Fruit fly (Drosophila melanogaster) whole organism, embryonic: ENCODE measurements around the gene Cortactin.

Experiments used
- Antp ChIP-seq: fragments of 200-800 bp; sonication (Bioruptor generic); optimal IDR thresholded peaks from 3 replicates; lab custom pipeline; 2016; ENCODE audit warnings: missing biosample characterization, missing genetic modification characterization
- Blimp-1 ChIP-seq: fragments of 200-800 bp; sonication (Bioruptor generic); optimal IDR thresholded peaks from 3 replicates; lab custom pipeline; 2018; ENCODE audit warnings: missing biosample characterization, missing genetic modification characterization, mild to moderate bottlenecking, moderate library complexity, missing genetic modification reagents
- CG10979 ChIP-seq: fragments of 200-800 bp; sonication (Bioruptor generic); optimal IDR thresholded peaks from 2 replicates; lab custom pipeline; 2018; ENCODE audit warnings: missing biosample characterization, mild to moderate bottlenecking, missing genetic modification characterization, moderate library complexity
- CG11504 ChIP-seq: fragments of 200-800 bp; sonication (Bioruptor generic); optimal IDR thresholded peaks from 3 replicates; lab custom pipeline; 2019; ENCODE audit warnings: missing biosample characterization, mild to moderate bottlenecking, missing genetic modification characterization, moderate library complexity
- CG11723 ChIP-seq: fragments of 200-800 bp; sonication (Bioruptor generic); optimal IDR thresholded peaks from 2 replicates; lab custom pipeline; 2017; ENCODE audit warnings: missing biosample characterization, mild to moderate bottlenecking, missing genetic modification characterization
- CG13296 ChIP-seq: fragments of 200-800 bp; sonication (Bioruptor generic); optimal IDR thresholded peaks from 3 replicates; lab custom pipeline; 2018; ENCODE audit warnings: missing biosample characterization, mild to moderate bottlenecking, missing genetic modification characterization
- CG13624 ChIP-seq: fragments of 200-800 bp; sonication (Bioruptor generic); optimal IDR thresholded peaks from 2 replicates; lab custom pipeline; 2016; ENCODE audit warnings: missing biosample characterization, missing genetic modification characterization
- CG15073 ChIP-seq: fragments of 200-800 bp; sonication (Bioruptor generic); optimal IDR thresholded peaks from 2 replicates; lab custom pipeline; 2016; ENCODE audit warnings: missing biosample characterization, missing genetic modification characterization
- CG16815 ChIP-seq: fragments of 200-800 bp; sonication (Bioruptor generic); optimal IDR thresholded peaks from 3 replicates; lab custom pipeline; 2017; ENCODE audit warnings: missing biosample characterization, mild to moderate bottlenecking, missing genetic modification characterization
- CG2678 ChIP-seq: fragments of 200-800 bp; sonication (Bioruptor generic); optimal IDR thresholded peaks from 3 replicates; lab custom pipeline; 2019; ENCODE audit warnings: missing biosample characterization, mild to moderate bottlenecking, missing genetic modification characterization, moderate library complexity
- CG30403 ChIP-seq: fragments of 200-800 bp; sonication (Bioruptor generic); optimal IDR thresholded peaks from 3 replicates; lab custom pipeline; 2016; ENCODE audit warnings: missing biosample characterization, missing genetic modification characterization
- CG3163 ChIP-seq: fragments of 200-800 bp; sonication (Bioruptor generic); optimal IDR thresholded peaks from 3 replicates; lab custom pipeline; 2016; ENCODE audit warnings: missing biosample characterization, missing genetic modification characterization
- CG33213 ChIP-seq: fragments of 200-800 bp; sonication (Bioruptor generic); optimal IDR thresholded peaks from 3 replicates; lab custom pipeline; 2016; ENCODE audit warnings: missing biosample characterization, missing genetic modification characterization
- CG34422 ChIP-seq: fragments of 200-800 bp; sonication (Bioruptor generic); IDR thresholded peaks from 3 replicates; pipeline ENCODE4 v1.3.6; 2022; ENCODE audit warnings: missing biosample characterization, missing genetic modification characterization
- CG4282 ChIP-seq: fragments of 200-800 bp; sonication (Bioruptor generic); optimal IDR thresholded peaks from 2 replicates; lab custom pipeline; 2016; ENCODE audit warnings: missing biosample characterization, missing genetic modification characterization
- CG4424 ChIP-seq: fragments of 200-800 bp; sonication (Bioruptor generic); optimal IDR thresholded peaks from 3 replicates; lab custom pipeline; 2016; ENCODE audit warnings: missing biosample characterization, missing genetic modification characterization
- CG6791 ChIP-seq: fragments of 200-800 bp; sonication (Bioruptor generic); IDR thresholded peaks from 3 replicates; pipeline ENCODE4 v1.3.6; 2022; ENCODE audit warnings: missing biosample characterization, missing genetic modification characterization; ENCODE audit not compliant: partially characterized antibody
- CG7786 ChIP-seq: fragments of 200-800 bp; sonication (Bioruptor generic); optimal IDR thresholded peaks from 2 replicates; lab custom pipeline; 2016; ENCODE audit warnings: missing biosample characterization, missing genetic modification characterization
- CG7928 ChIP-seq: fragments of 200-800 bp; sonication (Bioruptor generic); optimal IDR thresholded peaks from 2 replicates; lab custom pipeline; 2017; ENCODE audit warnings: missing biosample characterization, mild to moderate bottlenecking, missing genetic modification characterization
- CrebB ChIP-seq: fragments of 200-800 bp; sonication (Bioruptor generic); optimal IDR thresholded peaks from 3 replicates; lab custom pipeline; 2018; ENCODE audit warnings: missing biosample characterization, mild to moderate bottlenecking, missing genetic modification characterization
- Dref ChIP-seq: fragments of 200-800 bp; sonication (Bioruptor generic); IDR thresholded peaks from 2 replicates; pipeline ENCODE4 v1.3.6; 2022; ENCODE audit warnings: missing biosample characterization, missing genetic modification characterization
- HLH4C ChIP-seq: fragments of 200-800 bp; sonication (Bioruptor generic); IDR thresholded peaks from 3 replicates; pipeline ENCODE4 v1.3.6; 2022; ENCODE audit warnings: missing biosample characterization, missing genetic modification characterization; ENCODE audit not compliant: partially characterized antibody
- Mad ChIP-seq: fragments of 200-800 bp; sonication (Bioruptor generic); optimal IDR thresholded peaks from 2 replicates; lab custom pipeline; 2016; ENCODE audit warnings: missing biosample characterization, missing genetic modification characterization
- Mes4 ChIP-seq: fragments of 200-800 bp; sonication (Bioruptor generic); optimal IDR thresholded peaks from 2 replicates; lab custom pipeline; 2016; ENCODE audit warnings: missing biosample characterization, missing genetic modification characterization
- PHDP ChIP-seq: fragments of 200-800 bp; sonication (Bioruptor generic); optimal IDR thresholded peaks from 3 replicates; lab custom pipeline; 2018; ENCODE audit warnings: missing biosample characterization, mild to moderate bottlenecking, missing genetic modification characterization, moderate library complexity
- Scr ChIP-seq: fragments of 200-800 bp; sonication (Bioruptor generic); IDR thresholded peaks from 2 replicates; pipeline ENCODE4 v1.3.6; 2022; ENCODE audit warnings: missing biosample characterization, missing genetic modification characterization; ENCODE audit not compliant: partially characterized antibody
- Sox100B ChIP-seq: fragments of 200-800 bp; sonication (Bioruptor generic); optimal IDR thresholded peaks from 3 replicates; lab custom pipeline; 2018; ENCODE audit warnings: missing biosample characterization, mild to moderate bottlenecking, missing genetic modification characterization
- Sry-δ ChIP-seq: fragments of 200-800 bp; sonication (Bioruptor generic); optimal IDR thresholded peaks from 2 replicates; lab custom pipeline; 2016; ENCODE audit warnings: missing biosample characterization, missing genetic modification characterization
- Ssrp ChIP-seq: fragments of 200-800 bp; sonication (Bioruptor generic); optimal IDR thresholded peaks from 2 replicates; lab custom pipeline; 2018; ENCODE audit warnings: missing biosample characterization, mild to moderate bottlenecking, missing genetic modification characterization, moderate library complexity
- ara ChIP-seq: fragments of 200-800 bp; sonication (Bioruptor generic); IDR thresholded peaks from 2 replicates; pipeline ENCODE4 v1.3.6; 2022; ENCODE audit warnings: missing biosample characterization, missing genetic modification characterization
- bigmax ChIP-seq: fragments of 200-800 bp; sonication (Bioruptor generic); optimal IDR thresholded peaks from 2 replicates; lab custom pipeline; 2018; ENCODE audit warnings: missing biosample characterization, mild to moderate bottlenecking, missing genetic modification characterization
- cad ChIP-seq: fragments of >200 bp; optimal IDR thresholded peaks from 2 replicates; lab custom pipeline; 2017; ENCODE audit warnings: missing biosample characterization, missing genetic modification characterization
- chn ChIP-seq: fragments of 200-800 bp; sonication (Bioruptor generic); optimal IDR thresholded peaks from 2 replicates; lab custom pipeline; 2016; ENCODE audit warnings: missing biosample characterization, missing genetic modification characterization
- ci ChIP-seq: fragments of 200-800 bp; sonication (Bioruptor generic); IDR thresholded peaks from 3 replicates; pipeline ENCODE4 v1.3.6; 2022; ENCODE audit warnings: missing biosample characterization, missing genetic modification characterization
- croc ChIP-seq: fragments of 200-800 bp; sonication (Bioruptor generic); conservative IDR thresholded peaks from 3 replicates; pipeline ENCODE4 v1.3.6; 2022; ENCODE audit warnings: missing biosample characterization, missing genetic modification characterization
- disco-r ChIP-seq: fragments of 200-800 bp; sonication (Bioruptor generic); optimal IDR thresholded peaks from 2 replicates; lab custom pipeline; 2016; ENCODE audit warnings: missing biosample characterization, missing genetic modification characterization
- dpn ChIP-seq, 2 experiments: fragments of 200-800 bp; sonication (Bioruptor generic); optimal IDR thresholded peaks; 3 replicates each; lab custom pipeline; 2016; ENCODE audit warnings: missing biosample characterization in 2 of 2, missing genetic modification characterization in 2 of 2
- gcm2 ChIP-seq: fragments of 200-800 bp; sonication (Bioruptor generic); optimal IDR thresholded peaks from 2 replicates; lab custom pipeline; 2016; ENCODE audit warnings: missing biosample characterization, missing genetic modification characterization
- hth ChIP-seq: fragments of >200 bp; optimal IDR thresholded peaks from 2 replicates; lab custom pipeline; 2017; ENCODE audit warnings: inconsistent platforms
- kni ChIP-seq: fragments of 200-800 bp; sonication (Bioruptor generic); optimal IDR thresholded peaks from 3 replicates; lab custom pipeline; 2017; ENCODE audit warnings: mild to moderate bottlenecking, missing biosample characterization, missing genetic modification reagents, missing genetic modification characterization
- lov ChIP-seq, 2 experiments: fragments of 200-800 bp in 1 of 2; fragments of >200 bp in 1 of 2; sonication (Bioruptor generic) in 1 of 2; IDR thresholded peaks in 1 of 2; optimal IDR thresholded peaks in 1 of 2; 2 replicates in 1 of 2; 3 replicates in 1 of 2; pipeline versions ENCODE4 v1.3.6 to Lab custom; 2017 to 2022; ENCODE audit warnings: missing biosample characterization in 1 of 2, missing genetic modification characterization in 1 of 2
- run ChIP-seq: fragments of 200-800 bp; sonication (Bioruptor generic); optimal IDR thresholded peaks from 3 replicates; lab custom pipeline; 2018; ENCODE audit warnings: missing biosample characterization, mild to moderate bottlenecking, missing genetic modification characterization
- scrt ChIP-seq: fragments of 200-800 bp; sonication (Bioruptor generic); optimal IDR thresholded peaks from 2 replicates; lab custom pipeline; 2018; ENCODE audit warnings: missing biosample characterization, mild to moderate bottlenecking, missing genetic modification characterization, moderate library complexity
- sisA ChIP-seq: fragments of 200-800 bp; sonication (Bioruptor generic); IDR thresholded peaks from 2 replicates; pipeline ENCODE4 v1.3.6; 2022; ENCODE audit warnings: missing biosample characterization, missing genetic modification characterization
- slbo ChIP-seq: fragments of 200-800 bp; sonication (Bioruptor generic); IDR thresholded peaks from 2 replicates; pipeline ENCODE4 v1.3.6; 2022; ENCODE audit warnings: missing biosample characterization, missing genetic modification characterization
- tap ChIP-seq: fragments of 200-800 bp; optimal IDR thresholded peaks from 3 replicates; lab custom pipeline; 2019; ENCODE audit warnings: missing biosample characterization, mild to moderate bottlenecking, missing genetic modification characterization, moderate library complexity
- trem ChIP-seq: fragments of 200-800 bp; optimal IDR thresholded peaks from 3 replicates; lab custom pipeline; 2019; ENCODE audit warnings: missing biosample characterization, mild to moderate bottlenecking, missing genetic modification characterization, moderate library complexity
- vnd ChIP-seq: fragments of 200-800 bp; sonication (Bioruptor generic); IDR thresholded peaks from 3 replicates; pipeline ENCODE4 v1.3.6; 2022; ENCODE audit warnings: missing biosample characterization, missing genetic modification characterization; ENCODE audit not compliant: partially characterized antibody
- zf30C ChIP-seq: fragments of 200-800 bp; sonication (Bioruptor generic); optimal IDR thresholded peaks from 3 replicates; lab custom pipeline; 2018; ENCODE audit warnings: missing biosample characterization, mild to moderate bottlenecking, missing genetic modification characterization
- zfh2 ChIP-seq: fragments of 200-800 bp; sonication (Bioruptor generic); optimal IDR thresholded peaks from 2 replicates; lab custom pipeline; 2016; ENCODE audit warnings: missing biosample characterization, missing genetic modification characterization

Cortactin gene

dm6 chr3R:21017464-21018080 lies 46.7 kb downstream of the Cortactin start, which contains the start of gene Rlip (continued):
- TF ChIP-seq Mes4 (GFP tag; lab: Kevin White, UChicago) (no peak), zf30C (GFP tag; lab: Kevin White, UChicago) (no peak), CG16815 (GFP tag; lab: Kevin White, UChicago) (no peak), vnd (no peak), disco-r (GFP tag; lab: Kevin White, UChicago) (peak; percentile 1), Scr (GFP tag; lab: Robert Waterston, UW) (peak; percentile 62), CG11723 (GFP tag; lab: Kevin White, UChicago) (no peak), Dref (GFP tag; lab: Robert Waterston, UW) (peak; percentile 91), chn (peak; percentile 22), croc (0 out of 3 replicates have a peak, but pooled peaks have one; percentile 14), CG34422 (GFP tag; lab: Robert Waterston, UW) (peak; percentile 56), HLH4C (peak; percentile 59; the same call in 2 of the 3 replicates), tap (tag; lab: Kevin White, UChicago) (no peak), CG4282 (GFP tag; lab: Kevin White, UChicago) (peak; percentile 49), lov (optimal IDR thresholded peaks at IDR 0.05; lab: Kevin White, UChicago) (no peak), lov (GFP tag; IDR thresholded peaks at IDR 0.05; lab: Robert Waterston, UW) (no peak), trem (tag; lab: Kevin White, UChicago) (peak; percentile 57), Sox100B (no peak), CG7928 (no peak), CrebB (tag; lab: Kevin White, UChicago) (no peak), CG33213 (peak; percentile 75), CG6791 (GFP tag; lab: Robert Waterston, UW) (peak; percentile 82), Sry-δ (peak; percentile 62), CG4424 (GFP tag; lab: Kevin White, UChicago) (peak; percentile 47), CG10979 (tag; lab: Kevin White, UChicago) (no peak), bigmax (GFP tag; lab: Kevin White, UChicago) (no peak), CG30403 (GFP tag; lab: Kevin White, UChicago) (peak; percentile 46), gcm2 (GFP tag; lab: Kevin White, UChicago) (no peak), CG7786 (GFP tag; lab: Kevin White, UChicago) (peak; percentile 41), CG13624 (GFP tag; lab: Kevin White, UChicago) (peak; percentile 72), CG15073 (GFP tag; lab: Kevin White, UChicago) (no peak), slbo (peak; percentile 79), zfh2 (GFP tag; lab: Kevin White, UChicago) (peak; percentile 55), sisA (peak; percentile 70), CG13296 (GFP tag; lab: Kevin White, UChicago) (peak; percentile 15), run (tag; lab: Kevin White, UChicago) (no peak), Antp (GFP tag; lab: Kevin White, UChicago) (peak; percentile 60), CG11504 (peak; percentile 62), Ssrp (no peak), PHDP (tag; lab: Kevin White, UChicago) (no peak), cad (GFP tag; lab: Kevin White, UChicago) (no peak), hth (lab: Kevin White, UChicago) (no peak), CG2678 (peak; percentile 20), dpn (GFP tag; optimal IDR thresholded peaks at IDR 0.05; lab: Kevin White, UChicago) (peak; percentile 48 to 80), ci (GFP tag; lab: Robert Waterston, UW) (peak; percentile 37; the same call in 1 of the 3 replicates), Blimp-1 (no peak), CG3163 (GFP tag; lab: Kevin White, UChicago) (peak; percentile 14), ara (GFP tag; lab: Robert Waterston, UW) (no peak), kni (GFP tag; lab: Kevin White, UChicago) (no peak), scrt (GFP tag; lab: Kevin White, UChicago) (peak; percentile 90), Mad (GFP tag; lab: Kevin White, UChicago) (peak; percentile 24)
